Worm (Caenorhabditis elegans) whole organism, early embryonic: Measurements from ENCODE around the gene fbxa-27.

Experiments used
- aly-1 ChIP-seq: sonication (generic microtip); optimal IDR thresholded peaks from 2 replicates; lab custom pipeline; 2016; ENCODE audit warnings: missing genetic modification characterization, missing compliant biosample characterization
- ama-1 ChIP-seq: fragments of 150-350 bp; optimal IDR thresholded peaks from 2 replicates; lab custom pipeline; 2014
- ceh-36 ChIP-seq: sonication (generic microtip); optimal IDR thresholded peaks from 2 replicates; lab custom pipeline; 2016; ENCODE audit warnings: missing genetic modification characterization, inconsistent platforms, missing compliant biosample characterization
- flt-1 ChIP-seq: fragments of 200-800 bp; sonication (Bioruptor generic); IDR thresholded peaks from 2 replicates; pipeline ENCODE4 v1.3.6; 2022; ENCODE audit warnings: missing genetic modification characterization, missing compliant biosample characterization
- hmbx-1 ChIP-seq: sonication (generic microtip); optimal IDR thresholded peaks from 2 replicates; lab custom pipeline; 2016; ENCODE audit warnings: mild to moderate bottlenecking, missing genetic modification characterization, missing compliant biosample characterization
- hmg-4 ChIP-seq: fragments of 200-800 bp; sonication (Bioruptor generic); optimal IDR thresholded peaks from 2 replicates; lab custom pipeline; 2018; ENCODE audit warnings: mild to moderate bottlenecking, missing genetic modification characterization, missing compliant biosample characterization
- scrt-1 ChIP-seq: fragments of 200-800 bp; sonication (Bioruptor generic); IDR thresholded peaks from 2 replicates; pipeline ENCODE4 v1.3.6; 2022; ENCODE audit warnings: missing genetic modification characterization, missing compliant biosample characterization
- tbx-37 ChIP-seq: fragments of 200-800 bp; sonication (Bioruptor generic); conservative IDR thresholded peaks from 2 replicates; pipeline ENCODE4 v1.3.6; 2022; ENCODE audit warnings: missing genetic modification reagents, missing genetic modification characterization, missing compliant biosample characterization

- TF ChIP-seq ceh-36 (tag; lab: Kevin White, UChicago) = no peak
- TF ChIP-seq flt-1 (GFP tag; lab: Robert Waterston, UW) = no peak
- no peak for TF ChIP-seq ama-1 (lab: Kevin White, UChicago)
- no peak for TF ChIP-seq hmg-4 (GFP tag; lab: Kevin White, UChicago)
- TF ChIP-seq aly-1 (tag; lab: Kevin White, UChicago) = no peak
- TF ChIP-seq hmbx-1 = no peak
- no peak for TF ChIP-seq tbx-37 (GFP tag; lab: Robert Waterston, UW)
- no peak for TF ChIP-seq scrt-1 (GFP tag; lab: Robert Waterston, UW)
Measured at ce11 chrIII:1308209-1308608, 34.6 kb upstream of the fbxa-27 start, which contains the start of gene fbxa-79.
